Worm (Caenorhabditis elegans): ENCODE measurements around the gene acd-4.
A peak's percentile ranks its signal among the peaks of the same experiment; 100 is the strongest.

Gene acd-4

ce11 chrV:8652177-8652576 is 14.2 kb downstream of the acd-4 start:
- TF ChIP-seq nhr-71 (tag; optimal IDR thresholded peaks at IDR 0.05) (peak; percentile 22), elt-2 (tag; optimal IDR thresholded peaks at IDR 0.05) (no peak), C16A3.4 (tag; optimal IDR thresholded peaks at IDR 0.05) (no peak), C04F5.9 (tag; optimal IDR thresholded peaks at IDR 0.05) (no peak), blmp-1 (tag; optimal IDR thresholded peaks at IDR 0.05) (peak; percentile 82), ceh-90 (tag; optimal IDR thresholded peaks at IDR 0.05) (no peak), mep-1 (tag; optimal IDR thresholded peaks at IDR 0.05) (peak; percentile 18), snu-23 (GFP tag; optimal IDR thresholded peaks at IDR 0.05) (peak; percentile 32), rnt-1 (tag; optimal IDR thresholded peaks at IDR 0.05) (peak; percentile 38), nhr-47 (tag; optimal IDR thresholded peaks at IDR 0.05) (no peak), dpl-1 (GFP tag; optimal IDR thresholded peaks at IDR 0.05) (no peak), lin-35 (GFP tag; optimal IDR thresholded peaks at IDR 0.05) (no peak), nhr-20 (tag; optimal IDR thresholded peaks at IDR 0.05) (peak; percentile 43), nhr-237 (tag; optimal IDR thresholded peaks at IDR 0.05) (no peak), nhr-85 (tag) (peak; percentile 92), nhr-84 (tag; optimal IDR thresholded peaks at IDR 0.05) (no peak), isw-1 (GFP tag; IDR thresholded peaks at IDR 0.05) (no peak), dsc-1 (tag; optimal IDR thresholded peaks at IDR 0.05) (no peak), elt-3 (tag; optimal IDR thresholded peaks at IDR 0.05) (peak in 1 of 6 experiments; percentile 14), jun-1 (tag; optimal IDR thresholded peaks at IDR 0.05) (no peak), xbp-1 (tag; optimal IDR thresholded peaks at IDR 0.05) (peak; percentile 54), grh-1 (GFP tag; IDR thresholded peaks at IDR 0.05) (0 out of 2 replicates have a peak, but pooled peaks have one; percentile 6), hlh-17 (GFP tag; optimal IDR thresholded peaks at IDR 0.05; ENCODE audit: borderline replicate concordance) (no peak), ceh-88 (GFP tag; IDR thresholded peaks at IDR 0.05) (no peak), irx-1 (tag; optimal IDR thresholded peaks at IDR 0.05) (peak; percentile 23), pax-3 (tag; optimal IDR thresholded peaks at IDR 0.05) (no peak), lin-39 (tag; optimal IDR thresholded peaks at IDR 0.05) (no peak), nhr-28 (tag; optimal IDR thresholded peaks at IDR 0.05) (no peak), lin-14 (GFP tag; optimal IDR thresholded peaks at IDR 0.05) (peak; percentile 58), ztf-11 (tag; optimal IDR thresholded peaks at IDR 0.05) (no peak)

DNA sequence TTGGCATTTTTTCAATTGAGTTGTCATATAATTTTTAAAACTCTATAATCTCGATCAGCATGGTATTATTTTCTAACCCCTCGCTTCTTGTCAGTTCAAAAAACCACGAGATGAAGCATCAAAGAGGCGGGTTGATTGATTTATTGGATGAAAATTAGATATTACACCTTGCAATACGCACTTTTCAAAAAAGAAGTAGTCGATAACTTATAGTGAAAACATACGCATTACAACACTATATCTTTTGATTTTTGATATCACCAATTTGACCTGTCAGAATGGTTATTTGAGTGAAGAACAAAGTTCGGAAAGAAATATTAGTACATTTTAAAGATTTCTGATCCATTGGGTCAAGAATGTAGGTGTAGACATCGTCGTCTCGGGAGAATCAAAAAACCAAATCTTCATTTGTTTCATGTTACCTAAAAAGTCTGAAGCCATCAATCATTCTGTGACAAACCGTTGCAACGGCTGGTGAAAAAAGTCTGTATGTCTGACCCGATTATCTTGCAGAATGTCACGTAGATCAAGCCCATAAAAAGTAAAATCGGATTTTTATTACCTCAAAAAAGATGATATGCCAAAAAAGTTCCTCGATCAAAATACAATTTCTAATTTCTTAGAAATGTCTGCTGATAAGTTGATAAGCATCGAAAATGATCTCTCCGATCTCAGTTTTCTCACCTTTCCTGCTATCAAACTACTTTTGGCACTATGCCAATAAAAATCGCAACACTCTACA is 15.2 kb downstream of the acd-4 start:
- peak; percentile 34 for TF ChIP-seq nhr-71 (tag; optimal IDR thresholded peaks at IDR 0.05)
- TF ChIP-seq nhr-90 (tag; optimal IDR thresholded peaks at IDR 0.05; ENCODE audit: poor library complexity), result peak; percentile 33
- peak in 1 of 2 experiments; percentile 5 for TF ChIP-seq lin-35 (GFP tag; optimal IDR thresholded peaks at IDR 0.05)
- TF ChIP-seq nhr-85 (tag), result peak; percentile 93
- no peak for TF ChIP-seq egl-13 (tag; optimal IDR thresholded peaks at IDR 0.05)
- TF ChIP-seq Y116A8C.19 (tag; optimal IDR thresholded peaks at IDR 0.05; ENCODE audit: borderline replicate concordance), result no peak
- peak; percentile 18 for TF ChIP-seq elt-2 (tag; optimal IDR thresholded peaks at IDR 0.05)
- TF ChIP-seq rnt-1 (tag; optimal IDR thresholded peaks at IDR 0.05), result peak; percentile 47
- TF ChIP-seq nhr-20 (tag; optimal IDR thresholded peaks at IDR 0.05), result peak; percentile 23
- peak in 4 of 6 experiments; percentile 8 to 88 (median 58) for TF ChIP-seq elt-3 (tag; optimal IDR thresholded peaks at IDR 0.05)
- TF ChIP-seq tlp-1 (tag; optimal IDR thresholded peaks at IDR 0.05), result peak; percentile 10
- TF ChIP-seq unc-30 (tag; optimal IDR thresholded peaks at IDR 0.05), result no peak
- peak; percentile 86 for TF ChIP-seq blmp-1 (tag; optimal IDR thresholded peaks at IDR 0.05)
- peak; percentile 20; the same call in 1 of the 2 replicates for TF ChIP-seq nhr-19 (GFP tag; conservative IDR thresholded peaks at IDR 0.05)

Measured in whole organism, L1 larva.